Fruit fly (Drosophila melanogaster) whole organism, embryonic: ENCODE measurements around the gene Mtr3.

Experiments used
- Ada2b ChIP-seq: fragments of 200-800 bp; sonication (Bioruptor generic); IDR thresholded peaks from 2 replicates; pipeline ENCODE4 v1.3.6; 2022; ENCODE audit warnings: missing biosample characterization, missing genetic modification characterization
- CG10209 ChIP-seq: fragments of 200-800 bp; sonication (Bioruptor generic); optimal IDR thresholded peaks from 3 replicates; lab custom pipeline; 2017; ENCODE audit warnings: missing biosample characterization, mild to moderate bottlenecking, missing genetic modification characterization, missing genetic modification reagents
- CG10366 ChIP-seq: fragments of 200-800 bp; sonication (Bioruptor generic); IDR thresholded peaks from 2 replicates; pipeline ENCODE4 v1.3.6; 2022; ENCODE audit warnings: missing biosample characterization, missing genetic modification characterization
- CG10462 ChIP-seq: fragments of 200-800 bp; sonication (Bioruptor generic); optimal IDR thresholded peaks from 2 replicates; lab custom pipeline; 2016; ENCODE audit warnings: missing biosample characterization, missing genetic modification characterization
- CG10543 ChIP-seq: fragments of 200-800 bp; sonication (Bioruptor generic); optimal IDR thresholded peaks from 3 replicates; lab custom pipeline; 2017; ENCODE audit warnings: missing biosample characterization, mild to moderate bottlenecking, missing genetic modification characterization, moderate library complexity
- CG11093 ChIP-seq: fragments of 200-800 bp; sonication (Bioruptor generic); IDR thresholded peaks from 3 replicates; pipeline ENCODE4 v1.3.6; 2022; ENCODE audit warnings: missing biosample characterization, missing genetic modification characterization
- CG12236 ChIP-seq: fragments of 200-800 bp; sonication (Bioruptor generic); optimal IDR thresholded peaks from 2 replicates; lab custom pipeline; 2016; ENCODE audit warnings: missing biosample characterization, missing genetic modification characterization
- CG13775 ChIP-seq: fragments of 200-800 bp; sonication (Bioruptor generic); optimal IDR thresholded peaks from 3 replicates; lab custom pipeline; 2017; ENCODE audit warnings: missing biosample characterization, mild to moderate bottlenecking, missing genetic modification characterization
- CG15601 ChIP-seq: fragments of 200-800 bp; sonication (Bioruptor generic); optimal IDR thresholded peaks from 3 replicates; lab custom pipeline; 2019; ENCODE audit warnings: missing biosample characterization, mild to moderate bottlenecking, missing genetic modification characterization, moderate library complexity
- CG18599 ChIP-seq: fragments of 200-800 bp; sonication (Bioruptor generic); optimal IDR thresholded peaks from 3 replicates; lab custom pipeline; 2017; ENCODE audit warnings: missing biosample characterization, missing genetic modification characterization, mild to moderate bottlenecking, moderate library complexity, missing genetic modification reagents
- CG18764 ChIP-seq: fragments of 200-800 bp; sonication (Bioruptor generic); optimal IDR thresholded peaks from 3 replicates; lab custom pipeline; 2016; ENCODE audit warnings: missing biosample characterization, missing genetic modification characterization
- CG3407 ChIP-seq: fragments of 200-800 bp; sonication (Bioruptor generic); optimal IDR thresholded peaks from 2 replicates; lab custom pipeline; 2018; ENCODE audit warnings: missing biosample characterization, mild to moderate bottlenecking, missing genetic modification characterization
- CG3995 ChIP-seq: fragments of 200-800 bp; sonication (Bioruptor generic); optimal IDR thresholded peaks from 3 replicates; lab custom pipeline; 2016; ENCODE audit warnings: missing biosample characterization, missing genetic modification characterization
- CG42726 ChIP-seq: fragments of 200-800 bp; sonication (Bioruptor generic); IDR thresholded peaks from 2 replicates; pipeline ENCODE4 v1.3.6; 2022; ENCODE audit warnings: missing biosample characterization, missing genetic modification characterization; ENCODE audit not compliant: partially characterized antibody
- CG4282 ChIP-seq: fragments of 200-800 bp; sonication (Bioruptor generic); optimal IDR thresholded peaks from 2 replicates; lab custom pipeline; 2016; ENCODE audit warnings: missing biosample characterization, missing genetic modification characterization
- CG4328 ChIP-seq: fragments of 200-800 bp; sonication (Bioruptor generic); optimal IDR thresholded peaks from 3 replicates; lab custom pipeline; 2017; ENCODE audit warnings: missing biosample characterization, missing genetic modification reagents, missing genetic modification characterization
- CG4617 ChIP-seq: fragments of 200-800 bp; sonication (Bioruptor generic); optimal IDR thresholded peaks from 3 replicates; lab custom pipeline; 2016; ENCODE audit warnings: missing biosample characterization, missing genetic modification characterization, borderline replicate concordance
- CG4707 ChIP-seq: fragments of 200-800 bp; sonication (Bioruptor generic); optimal IDR thresholded peaks from 2 replicates; lab custom pipeline; 2018; ENCODE audit warnings: missing biosample characterization, mild to moderate bottlenecking, missing genetic modification characterization, moderate library complexity
- CG4854 ChIP-seq: fragments of 200-800 bp; sonication (Bioruptor generic); optimal IDR thresholded peaks from 2 replicates; lab custom pipeline; 2016; ENCODE audit warnings: missing biosample characterization, missing genetic modification characterization, inconsistent platforms
- CG6654 ChIP-seq: fragments of 200-800 bp; sonication (Bioruptor generic); optimal IDR thresholded peaks from 2 replicates; lab custom pipeline; 2017; ENCODE audit warnings: missing biosample characterization, mild to moderate bottlenecking, missing genetic modification characterization
- CG7987 ChIP-seq: fragments of 200-800 bp; sonication (Bioruptor generic); optimal IDR thresholded peaks from 2 replicates; lab custom pipeline; 2018; ENCODE audit warnings: missing biosample characterization, mild to moderate bottlenecking, missing genetic modification characterization, moderate library complexity
- CTCF ChIP-seq: fragments of 200-800 bp; sonication (Bioruptor generic); optimal IDR thresholded peaks from 2 replicates; lab custom pipeline; 2017; ENCODE audit warnings: missing biosample characterization, mild to moderate bottlenecking, missing genetic modification characterization, moderate library complexity
- Dref ChIP-seq: fragments of 200-800 bp; sonication (Bioruptor generic); IDR thresholded peaks from 2 replicates; pipeline ENCODE4 v1.3.6; 2022; ENCODE audit warnings: missing biosample characterization, missing genetic modification characterization
- Gug ChIP-seq: fragments of 200-800 bp; sonication (Bioruptor generic); IDR thresholded peaks from 4 replicates; pipeline ENCODE4 v1.3.6; 2022; ENCODE audit warnings: missing biosample characterization, missing genetic modification characterization
- Hr51 ChIP-seq, 2 experiments: fragments of 200-800 bp; sonication (Bioruptor generic); optimal IDR thresholded peaks; 2 replicates in 1 of 2; 3 replicates in 1 of 2; lab custom pipeline; 2016 to 2018; ENCODE audit warnings: missing biosample characterization in 2 of 2, missing genetic modification characterization in 2 of 2, mild to moderate bottlenecking in 1 of 2, moderate library complexity in 1 of 2
- Lhr ChIP-seq: fragments of 200-800 bp; sonication (Bioruptor generic); optimal IDR thresholded peaks from 3 replicates; lab custom pipeline; 2017; ENCODE audit warnings: mild to moderate bottlenecking, missing biosample characterization, missing genetic modification reagents, missing genetic modification characterization
- Nf-YC ChIP-seq: fragments of 200-800 bp; optimal IDR thresholded peaks from 3 replicates; lab custom pipeline; 2019; ENCODE audit warnings: missing biosample characterization, mild to moderate bottlenecking, missing genetic modification characterization, moderate library complexity
- Opbp ChIP-seq: fragments of 200-800 bp; sonication (Bioruptor generic); IDR thresholded peaks from 3 replicates; pipeline ENCODE4 v1.3.6; 2022; ENCODE audit warnings: missing biosample characterization, missing genetic modification characterization; ENCODE audit not compliant: partially characterized antibody
- Pdp1 ChIP-seq, 2 experiments: fragments of 200-800 bp; sonication (Bioruptor generic); optimal IDR thresholded peaks; 3 replicates each; lab custom pipeline; 2016; ENCODE audit warnings: missing biosample characterization in 2 of 2, missing genetic modification characterization in 2 of 2, mild to moderate bottlenecking in 1 of 2, moderate library complexity in 1 of 2
- Rfx ChIP-seq: fragments of 200-800 bp; sonication (Bioruptor generic); IDR thresholded peaks from 2 replicates; pipeline ENCODE4 v1.3.6; 2022; ENCODE audit warnings: missing biosample characterization, missing genetic modification characterization
- TFAM ChIP-seq: fragments of 200-800 bp; sonication (Bioruptor generic); optimal IDR thresholded peaks from 2 replicates; lab custom pipeline; 2017; ENCODE audit warnings: missing biosample characterization, missing genetic modification characterization, inconsistent platforms
- Xbp1 ChIP-seq: fragments of 200-800 bp; sonication (Bioruptor generic); optimal IDR thresholded peaks from 3 replicates; lab custom pipeline; 2016; ENCODE audit warnings: missing biosample characterization, mild to moderate bottlenecking, missing genetic modification characterization
- bab2 ChIP-seq: fragments of 200-800 bp; sonication (Bioruptor generic); optimal IDR thresholded peaks from 2 replicates; lab custom pipeline; 2016; ENCODE audit warnings: missing biosample characterization, missing genetic modification characterization
- cad ChIP-seq: fragments of >200 bp; optimal IDR thresholded peaks from 2 replicates; lab custom pipeline; 2017; ENCODE audit warnings: missing biosample characterization, missing genetic modification characterization
- chinmo ChIP-seq: fragments of 200-800 bp; sonication (Bioruptor generic); IDR thresholded peaks from 4 replicates; pipeline ENCODE4 v1.3.6; 2022; ENCODE audit warnings: missing biosample characterization, missing genetic modification characterization; ENCODE audit not compliant: partially characterized antibody
- ci ChIP-seq: fragments of 200-800 bp; sonication (Bioruptor generic); IDR thresholded peaks from 3 replicates; pipeline ENCODE4 v1.3.6; 2022; ENCODE audit warnings: missing biosample characterization, missing genetic modification characterization
- da ChIP-seq: fragments of 200-800 bp; sonication (Bioruptor generic); optimal IDR thresholded peaks from 2 replicates; lab custom pipeline; 2016; ENCODE audit warnings: missing biosample characterization, missing genetic modification characterization
- disco-r ChIP-seq: fragments of 200-800 bp; sonication (Bioruptor generic); optimal IDR thresholded peaks from 2 replicates; lab custom pipeline; 2016; ENCODE audit warnings: missing biosample characterization, missing genetic modification characterization
- gsb ChIP-seq: fragments of 200-800 bp; sonication (Bioruptor generic); IDR thresholded peaks from 2 replicates; pipeline ENCODE4 v1.3.6; 2022; ENCODE audit warnings: missing biosample characterization, missing genetic modification characterization
- ham ChIP-seq: fragments of 200-800 bp; sonication (Bioruptor generic); IDR thresholded peaks from 2 replicates; pipeline ENCODE4 v1.3.6; 2022; ENCODE audit warnings: missing biosample characterization, missing genetic modification characterization
- hbn ChIP-seq: fragments of 200-800 bp; sonication (Bioruptor generic); IDR thresholded peaks from 2 replicates; pipeline ENCODE4 v1.3.6; 2022; ENCODE audit warnings: missing biosample characterization, missing genetic modification characterization; ENCODE audit not compliant: partially characterized antibody
- hkb ChIP-seq, 2 experiments: fragments of 200-800 bp in 1 of 2; fragments of >200 bp in 1 of 2; sonication (Bioruptor generic) in 1 of 2; IDR thresholded peaks in 1 of 2; optimal IDR thresholded peaks in 1 of 2; 2 replicates each; pipeline versions ENCODE4 v1.3.6 to Lab custom; 2017 to 2022; ENCODE audit warnings: missing biosample characterization in 1 of 2, missing genetic modification characterization in 1 of 2
- jumu ChIP-seq: fragments of 200-800 bp; sonication (Bioruptor generic); optimal IDR thresholded peaks from 3 replicates; lab custom pipeline; 2016; ENCODE audit warnings: missing biosample characterization, missing genetic modification characterization
- mirr ChIP-seq: fragments of 200-800 bp; sonication (Bioruptor generic); optimal IDR thresholded peaks from 3 replicates; lab custom pipeline; 2018; ENCODE audit warnings: missing biosample characterization, mild to moderate bottlenecking, missing genetic modification characterization
- pan ChIP-seq, 4 experiments: fragments of >200 bp in 3 of 4; fragments of 200-800 bp in 1 of 4; sonication (Bioruptor generic) in 1 of 4; optimal IDR thresholded peaks in 3 of 4; IDR thresholded peaks in 1 of 4; 2 replicates each; pipeline versions ENCODE4 v1.3.6 to Lab custom; 2017 to 2022; ENCODE audit warnings: missing biosample characterization in 2 of 4, missing genetic modification characterization in 2 of 4, mixed read lengths in 1 of 4
- pnt ChIP-seq: fragments of 200-800 bp; sonication (Bioruptor generic); optimal IDR thresholded peaks from 3 replicates; lab custom pipeline; 2016; ENCODE audit warnings: missing biosample characterization, missing genetic modification characterization
- repo ChIP-seq: fragments of 200-800 bp; sonication (Bioruptor generic); optimal IDR thresholded peaks from 2 replicates; lab custom pipeline; 2016; ENCODE audit warnings: missing biosample characterization, missing genetic modification characterization
- ro ChIP-seq: fragments of 200-800 bp; sonication (Bioruptor generic); IDR thresholded peaks from 2 replicates; pipeline ENCODE4 v1.3.6; 2022; ENCODE audit warnings: missing biosample characterization, missing genetic modification characterization
- run ChIP-seq: fragments of 200-800 bp; sonication (Bioruptor generic); optimal IDR thresholded peaks from 3 replicates; lab custom pipeline; 2018; ENCODE audit warnings: missing biosample characterization, mild to moderate bottlenecking, missing genetic modification characterization
- sima ChIP-seq: fragments of 200-800 bp; sonication (Bioruptor generic); optimal IDR thresholded peaks from 2 replicates; lab custom pipeline; 2016; ENCODE audit warnings: missing biosample characterization, missing genetic modification characterization

Gene Mtr3

dm6 chr3L:19872465-19872883, 41.0 kb downstream of the Mtr3 start (continued):
- no peak for TF ChIP-seq CG3407 (GFP tag; lab: Kevin White, UChicago)
- TF ChIP-seq CG4328 (GFP tag; lab: Kevin White, UChicago) = no peak
- TF ChIP-seq ham (GFP tag; lab: Robert Waterston, UW) = no peak
- TF ChIP-seq CG10543 (GFP tag; lab: Kevin White, UChicago) = peak; percentile 71
- 0 out of 3 replicates have a peak, but pooled peaks have one; percentile 40 for TF ChIP-seq Opbp (GFP tag; lab: Robert Waterston, UW)
- peak in 1 of 2 experiments; percentile 21 for TF ChIP-seq Pdp1 (GFP tag; optimal IDR thresholded peaks at IDR 0.05; lab: Kevin White, UChicago)
- no peak for TF ChIP-seq chinmo (GFP tag; lab: Robert Waterston, UW)
- TF ChIP-seq hbn (GFP tag; lab: Robert Waterston, UW) = no peak
- TF ChIP-seq CG4707 (GFP tag; lab: Kevin White, UChicago) = no peak
- no peak for TF ChIP-seq sima
- no peak for TF ChIP-seq hkb (optimal IDR thresholded peaks at IDR 0.05; lab: Kevin White, UChicago)
- TF ChIP-seq hkb (GFP tag; IDR thresholded peaks at IDR 0.05; lab: Robert Waterston, UW) = no peak
- no peak for TF ChIP-seq CG4854 (GFP tag; lab: Kevin White, UChicago)
- TF ChIP-seq CG18764 (GFP tag; lab: Kevin White, UChicago) = no peak
- no peak for TF ChIP-seq bab2 (GFP tag; lab: Kevin White, UChicago)
- peak; percentile 52 for TF ChIP-seq CG7987 (GFP tag; lab: Kevin White, UChicago)
- no peak for TF ChIP-seq ro (GFP tag; lab: Robert Waterston, UW)
- TF ChIP-seq Gug = no peak
- TF ChIP-seq gsb (GFP tag; lab: Robert Waterston, UW) = no peak
- no peak for TF ChIP-seq CG10462 (GFP tag; lab: Kevin White, UChicago)
- no peak for TF ChIP-seq Lhr (GFP tag; lab: Kevin White, UChicago)
- TF ChIP-seq CTCF (GFP tag; lab: Kevin White, UChicago) = no peak
- no peak for TF ChIP-seq Nf-YC (tag; lab: Kevin White, UChicago)
- no peak for TF ChIP-seq CG4617 (GFP tag; lab: Kevin White, UChicago)
- no peak for TF ChIP-seq jumu
- TF ChIP-seq disco-r = no peak
- no peak for TF ChIP-seq pan (optimal IDR thresholded peaks at IDR 0.05; lab: Kevin White, UChicago)
- no peak for TF ChIP-seq pan (GFP tag; optimal IDR thresholded peaks at IDR 0.05 in 1 of 2, IDR thresholded peaks at IDR 0.05 in 1 of 2)
- TF ChIP-seq CG12236 (GFP tag; lab: Kevin White, UChicago) = no peak
- TF ChIP-seq TFAM (GFP tag; lab: Kevin White, UChicago) = no peak
- no peak for TF ChIP-seq Hr51 (GFP tag; optimal IDR thresholded peaks at IDR 0.05; lab: Kevin White, UChicago)
- TF ChIP-seq CG6654 (GFP tag; lab: Kevin White, UChicago) = no peak
- no peak for TF ChIP-seq CG10366 (GFP tag; lab: Robert Waterston, UW)
- no peak for TF ChIP-seq Xbp1
- no peak for TF ChIP-seq CG15601 (tag; lab: Kevin White, UChicago)
- TF ChIP-seq CG18599 = no peak
- peak; percentile 73 for TF ChIP-seq mirr (GFP tag; lab: Kevin White, UChicago)
- no peak for TF ChIP-seq cad (GFP tag; lab: Kevin White, UChicago)
- TF ChIP-seq CG3995 (GFP tag; lab: Kevin White, UChicago) = no peak
- no peak for TF ChIP-seq CG11093
- TF ChIP-seq repo (GFP tag; lab: Kevin White, UChicago) = no peak
- no peak for TF ChIP-seq run (tag; lab: Kevin White, UChicago)
- no peak for TF ChIP-seq da (GFP tag; lab: Kevin White, UChicago)
- TF ChIP-seq CG42726 (GFP tag; lab: Robert Waterston, UW) = no peak
- TF ChIP-seq ci (GFP tag; lab: Robert Waterston, UW) = 0 out of 3 replicates have a peak, but pooled peaks have one; percentile 35
- no peak for TF ChIP-seq CG4282
- TF ChIP-seq CG10209 (GFP tag; lab: Kevin White, UChicago) = no peak
- no peak for TF ChIP-seq CG13775 (GFP tag; lab: Kevin White, UChicago)
- 0 out of 2 replicates have a peak, but pooled peaks have one; percentile 25 for TF ChIP-seq Dref (GFP tag; lab: Robert Waterston, UW)
- TF ChIP-seq Rfx (GFP tag; lab: Robert Waterston, UW) = 0 out of 2 replicates have a peak, but pooled peaks have one; percentile 11
- TF ChIP-seq pnt (GFP tag; lab: Kevin White, UChicago) = no peak
- no peak for TF ChIP-seq Ada2b (GFP tag; lab: Robert Waterston, UW)
